Worm (Caenorhabditis elegans) whole organism, L1 larva: ENCODE results near the gene F52D2.12.

ENCODE experiments used
- ama-1 ChIP-seq: fragments of 150-350 bp; optimal IDR thresholded peaks from 2 replicates; lab custom pipeline; 2014
- dpl-1 ChIP-seq, 3 experiments: fragments of 150-350 bp in 2 of 3; sonication (generic microtip) in 1 of 3; optimal IDR thresholded peaks; 2 replicates each; lab custom pipeline; 2014 to 2017; ENCODE audit warnings: missing biosample characterization in 3 of 3, missing genetic modification characterization in 3 of 3, missing genetic modification reagents in 3 of 3
- elt-2 ChIP-seq: sonication (generic microtip); optimal IDR thresholded peaks from 2 replicates; lab custom pipeline; 2016; ENCODE audit warnings: missing genetic modification characterization, mild to moderate bottlenecking, inconsistent platforms, missing compliant biosample characterization, missing genetic modification reagents
- elt-3 ChIP-seq, 6 experiments: fragments of 150-350 bp in 1 of 6; sonication (generic microtip); optimal IDR thresholded peaks; 2 replicates each; lab custom pipeline; 2017 to 2018; ENCODE audit warnings: missing biosample characterization in 6 of 6, missing genetic modification characterization in 6 of 6, inconsistent platforms in 1 of 6
- fkh-10 ChIP-seq: sonication (generic microtip); optimal IDR thresholded peaks from 2 replicates; lab custom pipeline; 2017; ENCODE audit warnings: missing biosample characterization, missing genetic modification reagents, missing genetic modification characterization
- irx-1 ChIP-seq: sonication (generic microtip); optimal IDR thresholded peaks from 2 replicates; lab custom pipeline; 2016; ENCODE audit warnings: missing genetic modification characterization, missing compliant biosample characterization
- nhr-11 ChIP-seq: fragments of 150-350 bp; optimal IDR thresholded peaks from 2 replicates; lab custom pipeline; 2014; ENCODE audit warnings: missing biosample characterization, missing genetic modification characterization
- snpc-4 ChIP-seq: fragments of 150-350 bp; optimal IDR thresholded peaks from 2 replicates; lab custom pipeline; 2014; ENCODE audit warnings: missing biosample characterization, missing genetic modification characterization
- unc-62 ChIP-seq: fragments of 150-350 bp; optimal IDR thresholded peaks from 2 replicates; lab custom pipeline; 2014; ENCODE audit warnings: missing biosample characterization, missing genetic modification reagents, missing genetic modification characterization

DNA sequence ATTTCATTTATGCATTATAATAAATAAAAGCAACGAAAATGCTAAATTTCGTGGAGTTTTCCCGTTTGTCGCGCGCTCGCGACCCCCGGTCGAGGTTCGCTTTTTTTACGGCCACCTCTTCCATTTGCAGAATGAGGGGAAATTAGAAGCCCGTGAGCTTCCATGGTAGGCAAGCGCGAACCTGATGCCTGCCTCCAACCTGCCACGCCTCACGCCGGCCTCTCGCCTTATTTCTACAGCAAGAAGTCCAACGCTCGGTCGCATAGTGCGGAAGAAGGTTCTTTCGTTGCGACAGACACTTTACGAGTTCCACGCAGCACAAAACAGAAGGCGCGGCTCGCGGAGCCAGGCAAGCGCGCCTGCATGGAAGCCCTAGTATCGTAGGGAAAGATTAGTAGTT is 6.2 kb upstream of the F52D2.12 start:
- TF ChIP-seq snpc-4 (tag; lab: Kevin White, UChicago) (no peak), fkh-10 (GFP tag; lab: Kevin White, UChicago) (no peak), nhr-11 (tag; lab: Kevin White, UChicago) (no peak), elt-2 (tag; lab: Kevin White, UChicago) (no peak), unc-62 (GFP tag; lab: Kevin White, UChicago) (no peak), dpl-1 (GFP tag; optimal IDR thresholded peaks at IDR 0.05; lab: Kevin White, UChicago) (no peak), ama-1 (lab: Kevin White, UChicago) (no peak), elt-3 (tag; optimal IDR thresholded peaks at IDR 0.05; lab: Kevin White, UChicago) (no peak), irx-1 (tag; lab: Kevin White, UChicago) (no peak)
